Fruit fly (Drosophila melanogaster) whole organism, pupa: ENCODE data around the gene Hs6st.

Experiments used
- CG10348 ChIP-seq: fragments of 200-800 bp; sonication (Bioruptor generic); IDR thresholded peaks from 2 replicates; pipeline ENCODE4 v1.3.6; 2022; ENCODE audit warnings: missing biosample characterization, missing genetic modification characterization
- CG12605 ChIP-seq: fragments of 200-800 bp; sonication (Bioruptor generic); IDR thresholded peaks from 2 replicates; pipeline ENCODE4 v1.3.6; 2022; ENCODE audit warnings: missing biosample characterization, missing genetic modification characterization
- CG13204 ChIP-seq: fragments of 200-800 bp; sonication (Bioruptor generic); optimal IDR thresholded peaks from 2 replicates; lab custom pipeline; 2018; ENCODE audit warnings: missing biosample characterization, mild to moderate bottlenecking, missing genetic modification characterization, moderate library complexity
- CG14655 ChIP-seq: fragments of 200-800 bp; sonication (Bioruptor generic); optimal IDR thresholded peaks from 3 replicates; lab custom pipeline; 2017; ENCODE audit warnings: mild to moderate bottlenecking, missing biosample characterization, missing genetic modification reagents, missing genetic modification characterization
- CG15710 ChIP-seq: fragments of 200-800 bp; sonication (Bioruptor generic); optimal IDR thresholded peaks from 2 replicates; lab custom pipeline; 2018; ENCODE audit warnings: missing biosample characterization, mild to moderate bottlenecking, missing genetic modification characterization, moderate library complexity
- CG17806 ChIP-seq: fragments of 200-800 bp; sonication (Bioruptor generic); optimal IDR thresholded peaks from 2 replicates; lab custom pipeline; 2018; ENCODE audit warnings: missing biosample characterization, mild to moderate bottlenecking, missing genetic modification characterization, moderate library complexity
- CG32121 ChIP-seq: fragments of 200-800 bp; sonication (Bioruptor generic); IDR thresholded peaks from 2 replicates; pipeline ENCODE4 v1.3.6; 2022; ENCODE audit warnings: missing biosample characterization, missing genetic modification characterization
- CG34367 ChIP-seq: fragments of 200-800 bp; sonication (Bioruptor generic); optimal IDR thresholded peaks from 2 replicates; lab custom pipeline; 2018; ENCODE audit warnings: missing biosample characterization, mild to moderate bottlenecking, missing genetic modification characterization
- CG4496 ChIP-seq: fragments of 200-800 bp; sonication (Bioruptor generic); IDR thresholded peaks from 3 replicates; pipeline ENCODE4 v1.3.6; 2022; ENCODE audit warnings: missing biosample characterization, missing genetic modification characterization
- CG8159 ChIP-seq: fragments of 200-800 bp; sonication (Bioruptor generic); optimal IDR thresholded peaks from 3 replicates; lab custom pipeline; 2018; ENCODE audit warnings: missing biosample characterization, mild to moderate bottlenecking, missing genetic modification characterization, moderate library complexity
- CG8301 ChIP-seq: fragments of 200-800 bp; sonication (Bioruptor generic); optimal IDR thresholded peaks from 2 replicates; lab custom pipeline; 2018; ENCODE audit warnings: missing biosample characterization, mild to moderate bottlenecking, missing genetic modification characterization
- CG9948 ChIP-seq: fragments of 200-800 bp; sonication (Bioruptor generic); optimal IDR thresholded peaks from 2 replicates; lab custom pipeline; 2018; ENCODE audit warnings: missing biosample characterization, mild to moderate bottlenecking, missing genetic modification characterization, moderate library complexity
- D1 ChIP-seq: fragments of 200-800 bp; sonication (Bioruptor generic); optimal IDR thresholded peaks from 2 replicates; lab custom pipeline; 2018; ENCODE audit warnings: missing biosample characterization, mild to moderate bottlenecking, missing genetic modification characterization, moderate library complexity
- EcR ChIP-seq: fragments of 200-800 bp; sonication (Bioruptor generic); optimal IDR thresholded peaks from 3 replicates; lab custom pipeline; 2019; ENCODE audit warnings: missing biosample characterization, missing genetic modification characterization, mild to moderate bottlenecking, moderate library complexity, missing genetic modification reagents
- Ets98B ChIP-seq: fragments of 200-800 bp; sonication (Bioruptor generic); IDR thresholded peaks from 2 replicates; pipeline ENCODE4 v1.3.6; 2022; ENCODE audit warnings: missing biosample characterization, missing genetic modification characterization
- Pif1A ChIP-seq: fragments of 200-800 bp; sonication (Bioruptor generic); optimal IDR thresholded peaks from 3 replicates; lab custom pipeline; 2016; ENCODE audit warnings: missing biosample characterization, missing genetic modification characterization
- Pif1B ChIP-seq: fragments of 200-800 bp; sonication (Bioruptor generic); optimal IDR thresholded peaks from 3 replicates; lab custom pipeline; 2016; ENCODE audit warnings: missing biosample characterization, missing genetic modification characterization
- Snoo ChIP-seq: fragments of 200-800 bp; sonication (Bioruptor generic); optimal IDR thresholded peaks from 3 replicates; lab custom pipeline; 2017; ENCODE audit warnings: missing biosample characterization, mild to moderate bottlenecking, missing genetic modification characterization, inconsistent platforms
- fd96Ca ChIP-seq: fragments of 200-800 bp; sonication (Bioruptor generic); IDR thresholded peaks from 3 replicates; pipeline ENCODE4 v1.3.6; 2022; ENCODE audit warnings: missing biosample characterization, missing genetic modification characterization
- gl ChIP-seq: fragments of 200-800 bp; sonication (Bioruptor generic); optimal IDR thresholded peaks from 2 replicates; lab custom pipeline; 2018; ENCODE audit warnings: missing biosample characterization, mild to moderate bottlenecking, missing genetic modification characterization
- rn ChIP-seq: fragments of 200-800 bp; sonication (Bioruptor generic); IDR thresholded peaks from 2 replicates; pipeline ENCODE4 v1.3.6; 2022; ENCODE audit warnings: missing biosample characterization, missing genetic modification characterization

Hs6st gene

dm6 chr3R:20031764-20032079 is 23.4 kb upstream of the Hs6st start, which contains the start of gene idc:
Gene idc, plus strand, starts transcription at chr3R:20031823.
- no peak for TF ChIP-seq rn (GFP tag; lab: Robert Waterston, UW)
- no peak for TF ChIP-seq gl (tag; lab: Kevin White, UChicago)
- no peak for TF ChIP-seq CG8301 (tag; lab: Kevin White, UChicago)
- TF ChIP-seq Ets98B (GFP tag; lab: Robert Waterston, UW) = no peak
- TF ChIP-seq Pif1A (GFP tag; lab: Kevin White, UChicago) = no peak
- TF ChIP-seq Pif1B = no peak
- TF ChIP-seq CG9948 = no peak
- no peak for TF ChIP-seq CG32121 (GFP tag; lab: Robert Waterston, UW)
- no peak for TF ChIP-seq CG10348 (GFP tag; lab: Robert Waterston, UW)
- no peak for TF ChIP-seq CG17806
- no peak for TF ChIP-seq CG14655 (GFP tag; lab: Kevin White, UChicago)
- no peak for TF ChIP-seq fd96Ca (GFP tag; lab: Robert Waterston, UW)
- TF ChIP-seq CG4496 (GFP tag; lab: Robert Waterston, UW) = no peak
- no peak for TF ChIP-seq CG8159 (tag; lab: Kevin White, UChicago)

dm6 chr3R:20031043-20031763 is 22.9 kb upstream of the Hs6st start, which contains the start of gene trem:
Gene trem, minus strand, starts transcription at chr3R:20031309.
- TF ChIP-seq CG12605 (GFP tag; lab: Robert Waterston, UW) = no peak
- no peak for TF ChIP-seq CG8301 (tag; lab: Kevin White, UChicago)
- TF ChIP-seq CG17806 = peak; percentile 64
- peak; percentile 42; the same call in 1 of the 2 replicates for TF ChIP-seq CG32121 (GFP tag; lab: Robert Waterston, UW)
- TF ChIP-seq CG9948 = peak; percentile 76
- no peak for TF ChIP-seq D1 (tag; lab: Kevin White, UChicago)
- peak; percentile 31; the same call in 1 of the 2 replicates for TF ChIP-seq rn (GFP tag; lab: Robert Waterston, UW)
- TF ChIP-seq EcR (GFP tag; lab: Kevin White, UChicago) = no peak
- peak; percentile 0 for TF ChIP-seq gl (tag; lab: Kevin White, UChicago)
- TF ChIP-seq Pif1A (GFP tag; lab: Kevin White, UChicago) = no peak
- peak; percentile 79 for TF ChIP-seq CG8159 (tag; lab: Kevin White, UChicago)
- no peak for TF ChIP-seq CG13204 (GFP tag; lab: Kevin White, UChicago)
- TF ChIP-seq Pif1B = no peak
- TF ChIP-seq Ets98B (GFP tag; lab: Robert Waterston, UW) = 0 out of 2 replicates have a peak, but pooled peaks have one; percentile 31
- peak; percentile 77 for TF ChIP-seq CG15710 (tag; lab: Kevin White, UChicago)
- TF ChIP-seq Snoo (tag; lab: Kevin White, UChicago) = peak; percentile 59
- peak; percentile 69 for TF ChIP-seq CG10348 (GFP tag; lab: Robert Waterston, UW)
- TF ChIP-seq CG14655 (GFP tag; lab: Kevin White, UChicago) = no peak
- TF ChIP-seq CG4496 (GFP tag; lab: Robert Waterston, UW) = peak; percentile 33; the same call in 2 of the 3 replicates
- TF ChIP-seq fd96Ca (GFP tag; lab: Robert Waterston, UW) = no peak
- TF ChIP-seq CG34367 (tag; lab: Kevin White, UChicago) = peak; percentile 60

dm6 chr3R:20027841-20028240 is 19.5 kb upstream of the Hs6st start, which contains the start of the genes CG4424 and CG4854:
Gene CG4424, minus strand, starts transcription at chr3R:20028040.
Gene CG4854, plus strand, starts transcription at chr3R:20028058.
- TF ChIP-seq CG12605 (GFP tag; lab: Robert Waterston, UW) (no peak), CG17806 (no peak), EcR (GFP tag; lab: Kevin White, UChicago) (no peak), Snoo (tag; lab: Kevin White, UChicago) (no peak), rn (GFP tag; lab: Robert Waterston, UW) (no peak), Pif1A (GFP tag; lab: Kevin White, UChicago) (no peak), CG13204 (GFP tag; lab: Kevin White, UChicago) (no peak), Ets98B (GFP tag; lab: Robert Waterston, UW) (no peak), CG32121 (GFP tag; lab: Robert Waterston, UW) (no peak), Pif1B (no peak), CG14655 (GFP tag; lab: Kevin White, UChicago) (no peak), CG10348 (GFP tag; lab: Robert Waterston, UW) (no peak), CG8301 (tag; lab: Kevin White, UChicago) (no peak), CG15710 (tag; lab: Kevin White, UChicago) (no peak), fd96Ca (GFP tag; lab: Robert Waterston, UW) (no peak), gl (tag; lab: Kevin White, UChicago) (no peak), CG9948 (no peak), D1 (tag; lab: Kevin White, UChicago) (no peak), CG4496 (GFP tag; lab: Robert Waterston, UW) (no peak), CG34367 (tag; lab: Kevin White, UChicago) (no peak)

- peak; percentile 62; the same call in 2 of the 3 replicates for TF ChIP-seq fd96Ca (GFP tag; lab: Robert Waterston, UW)
- TF ChIP-seq CG13204 (GFP tag; lab: Kevin White, UChicago) = no peak
- peak; percentile 30; the same call in 1 of the 2 replicates for TF ChIP-seq Ets98B (GFP tag; lab: Robert Waterston, UW)
- TF ChIP-seq gl (tag; lab: Kevin White, UChicago) = no peak
- TF ChIP-seq CG8159 (tag; lab: Kevin White, UChicago) = peak; percentile 72
- TF ChIP-seq CG14655 (GFP tag; lab: Kevin White, UChicago) = no peak
- TF ChIP-seq CG8301 (tag; lab: Kevin White, UChicago) = peak; percentile 51
- peak; percentile 66 for TF ChIP-seq CG32121 (GFP tag; lab: Robert Waterston, UW)
- no peak for TF ChIP-seq CG10348 (GFP tag; lab: Robert Waterston, UW)
- TF ChIP-seq CG15710 (tag; lab: Kevin White, UChicago) = peak; percentile 88
- peak; percentile 52 for TF ChIP-seq CG12605 (GFP tag; lab: Robert Waterston, UW)
- TF ChIP-seq Pif1B = no peak
- TF ChIP-seq rn (GFP tag; lab: Robert Waterston, UW) = peak; percentile 23
- TF ChIP-seq CG17806 = peak; percentile 46
- no peak for TF ChIP-seq EcR (GFP tag; lab: Kevin White, UChicago)
- TF ChIP-seq CG9948 = peak; percentile 81
- peak; percentile 85 for TF ChIP-seq Snoo (tag; lab: Kevin White, UChicago)
- TF ChIP-seq D1 (tag; lab: Kevin White, UChicago) = no peak
- peak; percentile 83 for TF ChIP-seq CG34367 (tag; lab: Kevin White, UChicago)
- TF ChIP-seq Pif1A (GFP tag; lab: Kevin White, UChicago) = no peak
- peak; percentile 39; the same call in 2 of the 3 replicates for TF ChIP-seq CG4496 (GFP tag; lab: Robert Waterston, UW)
Measured at dm6 chr3R:20021152-20021769, 12.9 kb upstream of the Hs6st start, which contains the start of the genes PIG-L and psidin. Gene PIG-L, minus strand, starts transcription at chr3R:20021338. Gene psidin, plus strand, starts transcription at chr3R:20021704.
